Worm (Caenorhabditis elegans) whole organism, L2 larva: ENCODE results near the gene clc-28.

Source experiments
- C34F6.9 ChIP-seq: fragments of 150-350 bp; optimal IDR thresholded peaks from 2 replicates; lab custom pipeline; 2014; ENCODE audit warnings: missing biosample characterization, missing genetic modification characterization
- alr-1 ChIP-seq: fragments of 150-350 bp; optimal IDR thresholded peaks from 2 replicates; lab custom pipeline; 2014; ENCODE audit warnings: missing biosample characterization, missing genetic modification characterization
- fos-1 ChIP-seq: fragments of 150-350 bp; optimal IDR thresholded peaks from 2 replicates; lab custom pipeline; 2014; ENCODE audit warnings: missing biosample characterization, missing genetic modification characterization
- gmeb-1 ChIP-seq: fragments of 150-350 bp; optimal IDR thresholded peaks from 2 replicates; lab custom pipeline; 2014; ENCODE audit warnings: missing biosample characterization, missing genetic modification characterization
- lin-11 ChIP-seq: fragments of 150-350 bp; sonication (generic microtip); optimal IDR thresholded peaks from 2 replicates; lab custom pipeline; 2014; ENCODE audit warnings: missing biosample characterization, missing genetic modification characterization, inconsistent platforms, mixed read lengths
- lsy-2 ChIP-seq, 2 experiments: fragments of 150-350 bp in 1 of 2; sonication (generic microtip) in 1 of 2; optimal IDR thresholded peaks; 2 replicates each; lab custom pipeline; 2014 to 2017; ENCODE audit warnings: missing biosample characterization in 2 of 2, missing genetic modification characterization in 2 of 2
- mdl-1 ChIP-seq, 2 experiments: fragments of 150-350 bp in 1 of 2; sonication (generic microtip) in 1 of 2; optimal IDR thresholded peaks; 2 replicates each; lab custom pipeline; 2017; ENCODE audit warnings: missing biosample characterization in 2 of 2, missing genetic modification characterization in 2 of 2
- sma-9 ChIP-seq, 2 experiments: fragments of 150-350 bp in 1 of 2; sonication (generic microtip) in 1 of 2; optimal IDR thresholded peaks; 2 replicates each; lab custom pipeline; 2014 to 2016; ENCODE audit warnings: missing genetic modification characterization in 2 of 2, mild to moderate bottlenecking in 1 of 2, missing biosample characterization in 1 of 2, missing compliant biosample characterization in 1 of 2, missing genetic modification reagents in 1 of 2, moderate library complexity in 1 of 2
- unc-55 ChIP-seq: fragments of 150-350 bp; sonication (generic microtip); optimal IDR thresholded peaks from 3 replicates; lab custom pipeline; 2014; ENCODE audit warnings: missing biosample characterization, missing genetic modification reagents, missing genetic modification characterization

Gene clc-28

ce11 chrIII:8291268-8292032 lies 47.8 kb downstream of the clc-28 start:
- TF ChIP-seq fos-1 (tag; lab: Kevin White, UChicago) (peak; percentile 98), lin-11 (tag; lab: Kevin White, UChicago) (no peak), sma-9 (GFP tag; optimal IDR thresholded peaks at IDR 0.05; lab: Kevin White, UChicago) (peak; percentile 11), sma-9 (tag; optimal IDR thresholded peaks at IDR 0.05; lab: Kevin White, UChicago) (no peak), mdl-1 (tag; optimal IDR thresholded peaks at IDR 0.05; lab: Kevin White, UChicago) (no peak), C34F6.9 (no peak), gmeb-1 (peak; percentile 10), unc-55 (GFP tag; lab: Kevin White, UChicago) (peak; percentile 27)

DNA sequence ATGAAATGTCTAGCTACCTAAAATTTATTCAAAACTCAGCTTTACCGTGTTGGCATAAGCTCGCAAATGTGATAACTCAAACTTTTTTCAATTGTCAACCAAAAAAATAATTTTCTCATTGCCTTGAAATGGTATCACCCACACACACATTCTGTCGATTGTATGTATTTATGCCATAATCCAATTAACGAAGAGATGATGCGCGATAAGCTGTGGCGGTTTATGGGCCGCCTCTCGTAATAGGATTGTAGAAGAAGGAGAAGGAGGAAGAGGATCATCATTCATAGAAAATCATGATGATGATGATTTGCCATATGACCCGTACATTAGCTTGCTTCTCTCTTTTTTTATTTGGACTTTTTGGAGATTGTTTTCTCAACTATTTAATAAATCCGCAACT lies 50.1 kb downstream of the clc-28 start:
- no peak for TF ChIP-seq lsy-2 (tag; optimal IDR thresholded peaks at IDR 0.05; lab: Kevin White, UChicago)
- TF ChIP-seq alr-1 (tag; lab: Kevin White, UChicago): no peak
